ENCODE assay signal across 1 fruit fly cellular context in genomic region chr3L:17999406-18000101, dm6.
TF ChIP-seq lines count a peak whose summit lies in the region.

No protein-coding gene starts in this region.

TF ChIP-seq in whole organism, embryonic, 481 proteins besides CTCF, POLR2A, EP300 and RAD21 (continued from another document and continues in another):
- TF ChIP-seq CG34422 (GFP tag; IDR thresholded peaks at IDR 0.05; lab: Robert Waterston, UW) (peak; percentile 88), CG31224 (GFP tag; IDR thresholded peaks at IDR 0.05; lab: Robert Waterston, UW) (peak; percentile 64), Ptx1 (GFP tag; IDR thresholded peaks at IDR 0.05; lab: Robert Waterston, UW) (peak; percentile 89), YL-1 (GFP tag; optimal IDR thresholded peaks at IDR 0.05; lab: Kevin White, UChicago) (peak; percentile 90), eyg (GFP tag; optimal IDR thresholded peaks at IDR 0.05; lab: Kevin White, UChicago) (peak; percentile 94), CG17359 (tag; optimal IDR thresholded peaks at IDR 0.05; lab: Kevin White, UChicago) (peak; percentile 92), CG11696 (GFP tag; IDR thresholded peaks at IDR 0.05; lab: Robert Waterston, UW) (peak; percentile 57; the same call in 1 of the 2 replicates), CG17802 (tag; optimal IDR thresholded peaks at IDR 0.05; lab: Kevin White, UChicago) (peak; percentile 64), Mad (GFP tag; optimal IDR thresholded peaks at IDR 0.05; lab: Kevin White, UChicago) (peak; percentile 92), danr (GFP tag; IDR thresholded peaks at IDR 0.05; lab: Robert Waterston, UW) (peak; percentile 86), CG16815 (GFP tag; optimal IDR thresholded peaks at IDR 0.05; lab: Kevin White, UChicago) (peak; percentile 83), ttk (GFP tag; IDR thresholded peaks at IDR 0.05; lab: Robert Waterston, UW) (peak; percentile 78), chn (GFP tag; optimal IDR thresholded peaks at IDR 0.05; lab: Kevin White, UChicago) (peak; percentile 89), cwo (GFP tag; optimal IDR thresholded peaks at IDR 0.05; lab: Kevin White, UChicago) (peak; percentile 91), kah (GFP tag; optimal IDR thresholded peaks at IDR 0.05; lab: Kevin White, UChicago) (peak; percentile 77), CG4360 (GFP tag; IDR thresholded peaks at IDR 0.05; lab: Robert Waterston, UW) (0 out of 2 replicates have a peak, but pooled peaks have one; percentile 30), CkIIα-i1 (GFP tag; IDR thresholded peaks at IDR 0.05; lab: Robert Waterston, UW) (no peak), CG11093 (GFP tag; IDR thresholded peaks at IDR 0.05; lab: Robert Waterston, UW) (peak; percentile 67; the same call in 2 of the 3 replicates), Hr51 (GFP tag; optimal IDR thresholded peaks at IDR 0.05; lab: Kevin White, UChicago) (peak; percentile 91 to 96), fd3F (GFP tag; optimal IDR thresholded peaks at IDR 0.05; lab: Kevin White, UChicago) (peak; percentile 89), gcm2 (GFP tag; optimal IDR thresholded peaks at IDR 0.05; lab: Kevin White, UChicago) (peak; percentile 73), CG8281 (tag; optimal IDR thresholded peaks at IDR 0.05; lab: Kevin White, UChicago) (peak; percentile 80), CG14050 (GFP tag; IDR thresholded peaks at IDR 0.05; lab: Robert Waterston, UW) (peak; percentile 81), CG6654 (GFP tag; optimal IDR thresholded peaks at IDR 0.05; lab: Kevin White, UChicago) (peak; percentile 79), run (tag; optimal IDR thresholded peaks at IDR 0.05; lab: Kevin White, UChicago) (peak; percentile 87), CG12299 (tag; optimal IDR thresholded peaks at IDR 0.05; lab: Kevin White, UChicago) (peak; percentile 90), CG4404 (GFP tag; IDR thresholded peaks at IDR 0.05; lab: Robert Waterston, UW) (peak; percentile 80), cad (GFP tag; optimal IDR thresholded peaks at IDR 0.05; lab: Kevin White, UChicago) (peak; percentile 58), CG10543 (GFP tag; optimal IDR thresholded peaks at IDR 0.05; lab: Kevin White, UChicago) (peak; percentile 96), fd64A (GFP tag; optimal IDR thresholded peaks at IDR 0.05; lab: Kevin White, UChicago) (peak; percentile 73), sc (optimal IDR thresholded peaks at IDR 0.05; lab: Kevin White, UChicago) (no peak), sc (GFP tag; optimal IDR thresholded peaks at IDR 0.05; lab: Kevin White, UChicago) (peak; percentile 84), sob (GFP tag; IDR thresholded peaks at IDR 0.05; lab: Robert Waterston, UW) (peak; percentile 86), CG12942 (GFP tag; optimal IDR thresholded peaks at IDR 0.05; lab: Kevin White, UChicago) (peak; percentile 82), emc (GFP tag; optimal IDR thresholded peaks at IDR 0.05; lab: Kevin White, UChicago) (peak; percentile 75), CG11398 (GFP tag; optimal IDR thresholded peaks at IDR 0.05; lab: Kevin White, UChicago) (peak; percentile 95), CG8290 (GFP tag; optimal IDR thresholded peaks at IDR 0.05; lab: Kevin White, UChicago) (peak; percentile 94), CG8290 (tag; optimal IDR thresholded peaks at IDR 0.05; lab: Kevin White, UChicago) (peak; percentile 40 to 88), CG15514 (GFP tag; optimal IDR thresholded peaks at IDR 0.05; lab: Kevin White, UChicago) (peak; percentile 83), pros (GFP tag; optimal IDR thresholded peaks at IDR 0.05; lab: Kevin White, UChicago) (peak; percentile 85), odd (GFP tag; optimal IDR thresholded peaks at IDR 0.05; lab: Kevin White, UChicago) (peak; percentile 95), pnt (GFP tag; optimal IDR thresholded peaks at IDR 0.05; lab: Kevin White, UChicago) (peak; percentile 64), ro (GFP tag; IDR thresholded peaks at IDR 0.05; lab: Robert Waterston, UW) (no peak; the same call in 1 of the 2 replicates), CG9609 (GFP tag; optimal IDR thresholded peaks at IDR 0.05; lab: Kevin White, UChicago) (peak; percentile 91), CG2116 (GFP tag; optimal IDR thresholded peaks at IDR 0.05; lab: Kevin White, UChicago) (peak; percentile 75), hth (optimal IDR thresholded peaks at IDR 0.05; lab: Kevin White, UChicago) (no peak), Med (GFP tag; lab: Kevin White, UChicago) (peak; percentile 98), BtbVII (GFP tag; optimal IDR thresholded peaks at IDR 0.05; lab: Kevin White, UChicago) (peak; percentile 96), wor (GFP tag; IDR thresholded peaks at IDR 0.05; lab: Robert Waterston, UW) (peak; percentile 78), Sox102F (GFP tag; optimal IDR thresholded peaks at IDR 0.05; lab: Kevin White, UChicago) (peak; percentile 92), Oli (tag; optimal IDR thresholded peaks at IDR 0.05; lab: Kevin White, UChicago) (peak; percentile 94), Dfd (GFP tag; optimal IDR thresholded peaks at IDR 0.05; lab: Kevin White, UChicago) (no peak), Pdp1 (GFP tag; optimal IDR thresholded peaks at IDR 0.05; lab: Kevin White, UChicago) (peak; percentile 91 to 97), cg (GFP tag; optimal IDR thresholded peaks at IDR 0.05; lab: Kevin White, UChicago) (peak; percentile 18), CG3281 (GFP tag; optimal IDR thresholded peaks at IDR 0.05; lab: Kevin White, UChicago) (peak; percentile 94), Six4 (GFP tag; optimal IDR thresholded peaks at IDR 0.05; lab: Kevin White, UChicago) (peak; percentile 94), C15 (GFP tag; IDR thresholded peaks at IDR 0.05; lab: Robert Waterston, UW) (peak; percentile 42; the same call in 1 of the 3 replicates), repo (GFP tag; optimal IDR thresholded peaks at IDR 0.05; lab: Kevin White, UChicago) (peak; percentile 92), NC2α (GFP tag; optimal IDR thresholded peaks at IDR 0.05; lab: Kevin White, UChicago) (peak; percentile 84), CG6689 (GFP tag; IDR thresholded peaks at IDR 0.05; lab: Robert Waterston, UW) (peak; percentile 94), CG1024 (GFP tag; IDR thresholded peaks at IDR 0.05; lab: Robert Waterston, UW) (no peak), CG6272 (GFP tag; IDR thresholded peaks at IDR 0.05; lab: Robert Waterston, UW) (0 out of 2 replicates have a peak, but pooled peaks have one; percentile 10), CG11723 (GFP tag; optimal IDR thresholded peaks at IDR 0.05; lab: Kevin White, UChicago) (peak; percentile 92), CG4282 (GFP tag; optimal IDR thresholded peaks at IDR 0.05; lab: Kevin White, UChicago) (peak; percentile 74), Xbp1 (GFP tag; optimal IDR thresholded peaks at IDR 0.05; lab: Kevin White, UChicago) (peak; percentile 92), CG8765 (GFP tag; IDR thresholded peaks at IDR 0.05; lab: Robert Waterston, UW) (peak; percentile 58; the same call in 1 of the 2 replicates), maf-S (GFP tag; optimal IDR thresholded peaks at IDR 0.05; lab: Kevin White, UChicago) (peak; percentile 81), hb (GFP tag; IDR thresholded peaks at IDR 0.05; lab: Robert Waterston, UW; ENCODE audit: partially characterized antibody) (no peak), CG14441 (GFP tag; IDR thresholded peaks at IDR 0.05; lab: Robert Waterston, UW) (peak; percentile 75), tna (GFP tag; IDR thresholded peaks at IDR 0.05; lab: Robert Waterston, UW; ENCODE audit: partially characterized antibody) (peak; percentile 56; the same call in 1 of the 2 replicates), CG13894 (tag; optimal IDR thresholded peaks at IDR 0.05; lab: Kevin White, UChicago) (peak; percentile 91), E2f2 (GFP tag; IDR thresholded peaks at IDR 0.05; lab: Robert Waterston, UW) (peak; percentile 75), Nf-YA (GFP tag; IDR thresholded peaks at IDR 0.05; lab: Robert Waterston, UW) (peak; percentile 77), hkb (optimal IDR thresholded peaks at IDR 0.05; lab: Kevin White, UChicago) (peak; percentile 28), hkb (GFP tag; IDR thresholded peaks at IDR 0.05; lab: Robert Waterston, UW) (peak; percentile 93), CG5245 (GFP tag; optimal IDR thresholded peaks at IDR 0.05; lab: Kevin White, UChicago) (peak; percentile 77), dan (GFP tag; IDR thresholded peaks at IDR 0.05; lab: Robert Waterston, UW) (no peak; the same call in 1 of the 2 replicates), HLH3B (GFP tag; IDR thresholded peaks at IDR 0.05; lab: Robert Waterston, UW) (peak; percentile 87), CG18476 (GFP tag; optimal IDR thresholded peaks at IDR 0.05; lab: Kevin White, UChicago) (peak; percentile 88), Hr78 (GFP tag; optimal IDR thresholded peaks at IDR 0.05; lab: Kevin White, UChicago) (peak in 1 of 2 experiments; percentile 91), Chrac-16 (GFP tag; optimal IDR thresholded peaks at IDR 0.05; lab: Kevin White, UChicago) (peak; percentile 91), exex (tag; optimal IDR thresholded peaks at IDR 0.05; lab: Kevin White, UChicago) (peak; percentile 85), CG13296 (GFP tag; optimal IDR thresholded peaks at IDR 0.05; lab: Kevin White, UChicago) (peak; percentile 95), mam (GFP tag; optimal IDR thresholded peaks at IDR 0.05; lab: Kevin White, UChicago) (peak; percentile 92), CG8089 (GFP tag; optimal IDR thresholded peaks at IDR 0.05; lab: Kevin White, UChicago) (peak; percentile 89), da (GFP tag; optimal IDR thresholded peaks at IDR 0.05; lab: Kevin White, UChicago) (peak; percentile 89), stc (GFP tag; IDR thresholded peaks at IDR 0.05; lab: Robert Waterston, UW) (peak; percentile 90), Eip74EF (GFP tag; optimal IDR thresholded peaks at IDR 0.05; lab: Kevin White, UChicago) (peak; percentile 29 to 92), amos (GFP tag; IDR thresholded peaks at IDR 0.05; lab: Robert Waterston, UW; ENCODE audit: partially characterized antibody) (peak; percentile 54; the same call in 1 of the 2 replicates), salm (tag; optimal IDR thresholded peaks at IDR 0.05; lab: Kevin White, UChicago) (peak; percentile 75), CG6175 (GFP tag; IDR thresholded peaks at IDR 0.05; lab: Robert Waterston, UW) (peak; percentile 53; the same call in 1 of the 3 replicates), sug (tag; optimal IDR thresholded peaks at IDR 0.05; lab: Kevin White, UChicago) (peak; percentile 93), Ravus (GFP tag; IDR thresholded peaks at IDR 0.05; lab: Robert Waterston, UW) (no peak; the same call in 1 of the 2 replicates), Dll (GFP tag; IDR thresholded peaks at IDR 0.05; lab: Robert Waterston, UW; ENCODE audit: partially characterized antibody) (peak; percentile 27; the same call in 2 of the 4 replicates), CG34224 (GFP tag; IDR thresholded peaks at IDR 0.05; lab: Robert Waterston, UW; ENCODE audit: partially characterized antibody) (peak; percentile 20; the same call in 1 of the 3 replicates), CG3838 (GFP tag; optimal IDR thresholded peaks at IDR 0.05; lab: Kevin White, UChicago) (peak; percentile 69), unpg (GFP tag; optimal IDR thresholded peaks at IDR 0.05; lab: Kevin White, UChicago) (peak; percentile 91), Ada2b (GFP tag; IDR thresholded peaks at IDR 0.05; lab: Robert Waterston, UW) (peak; percentile 80), pzg (GFP tag; optimal IDR thresholded peaks at IDR 0.05; lab: Kevin White, UChicago) (peak; percentile 6), CG13287 (GFP tag; IDR thresholded peaks at IDR 0.05; lab: Robert Waterston, UW; ENCODE audit: partially characterized antibody) (peak; percentile 47; the same call in 1 of the 2 replicates), CG16863 (GFP tag; optimal IDR thresholded peaks at IDR 0.05; lab: Kevin White, UChicago) (peak; percentile 94), mld (GFP tag; IDR thresholded peaks at IDR 0.05; lab: Robert Waterston, UW; ENCODE audit: partially characterized antibody) (no peak), CG8478 (optimal IDR thresholded peaks at IDR 0.05; lab: Kevin White, UChicago) (no peak), sqz (GFP tag; optimal IDR thresholded peaks at IDR 0.05; lab: Kevin White, UChicago) (peak; percentile 91), caup (GFP tag; optimal IDR thresholded peaks at IDR 0.05; lab: Kevin White, UChicago; ENCODE audit: severe bottlenecking) (peak; percentile 93), Xrp1 (GFP tag; IDR thresholded peaks at IDR 0.05; lab: Robert Waterston, UW) (peak; percentile 92), CG33557 (GFP tag; optimal IDR thresholded peaks at IDR 0.05; lab: Kevin White, UChicago) (peak; percentile 96), ci (GFP tag; IDR thresholded peaks at IDR 0.05; lab: Robert Waterston, UW) (peak; percentile 90), CG1233 (GFP tag; optimal IDR thresholded peaks at IDR 0.05; lab: Kevin White, UChicago) (peak; percentile 94), nerfin-2 (GFP tag; IDR thresholded peaks at IDR 0.05; lab: Robert Waterston, UW; ENCODE audit: partially characterized antibody) (no peak; the same call in 1 of the 2 replicates), CG1603 (tag; optimal IDR thresholded peaks at IDR 0.05; lab: Kevin White, UChicago) (peak; percentile 78), CG1792 (GFP tag; optimal IDR thresholded peaks at IDR 0.05; lab: Kevin White, UChicago) (peak; percentile 90), CG3847 (GFP tag; IDR thresholded peaks at IDR 0.05; lab: Robert Waterston, UW) (peak; percentile 79), Oaz (GFP tag; IDR thresholded peaks at IDR 0.05; lab: Robert Waterston, UW) (peak; percentile 63), CG17568 (GFP tag; optimal IDR thresholded peaks at IDR 0.05; lab: Kevin White, UChicago) (peak; percentile 91), CG17612 (GFP tag; IDR thresholded peaks at IDR 0.05; lab: Robert Waterston, UW) (peak; percentile 43; the same call in 1 of the 2 replicates), CG4328 (GFP tag; optimal IDR thresholded peaks at IDR 0.05; lab: Kevin White, UChicago) (peak; percentile 96), z (GFP tag; IDR thresholded peaks at IDR 0.05; lab: Robert Waterston, UW) (peak; percentile 53; the same call in 2 of the 3 replicates), CG5180 (GFP tag; optimal IDR thresholded peaks at IDR 0.05; lab: Kevin White, UChicago) (peak; percentile 86), Taf1 (GFP tag; IDR thresholded peaks at IDR 0.05; lab: Robert Waterston, UW) (peak; percentile 70), CG10366 (GFP tag; IDR thresholded peaks at IDR 0.05; lab: Robert Waterston, UW) (peak; percentile 73), Dref (GFP tag; IDR thresholded peaks at IDR 0.05; lab: Robert Waterston, UW) (no peak), otp (GFP tag; IDR thresholded peaks at IDR 0.05; lab: Robert Waterston, UW) (peak; percentile 81; the same call in 2 of the 3 replicates), CG10565 (GFP tag; optimal IDR thresholded peaks at IDR 0.05; lab: Kevin White, UChicago) (peak; percentile 50), CG9437 (GFP tag; optimal IDR thresholded peaks at IDR 0.05; lab: Kevin White, UChicago) (peak; percentile 95), aop (GFP tag; IDR thresholded peaks at IDR 0.05; lab: Robert Waterston, UW) (no peak), HHEX (GFP tag; optimal IDR thresholded peaks at IDR 0.05; lab: Kevin White, UChicago) (peak; percentile 90)
